Fruit fly (Drosophila melanogaster): ENCODE data around the gene Abca3.

dm6 chrX:21279311-21279890, 27.1 kb downstream of the Abca3 start:
- no peak for TF ChIP-seq CG8478 (optimal IDR thresholded peaks at IDR 0.05)
- TF ChIP-seq CTCF (optimal IDR thresholded peaks at IDR 0.05): no peak
